Fruit fly (Drosophila melanogaster): ENCODE measurements around the gene ATP6AP2.

ATP6AP2 gene

DNA sequence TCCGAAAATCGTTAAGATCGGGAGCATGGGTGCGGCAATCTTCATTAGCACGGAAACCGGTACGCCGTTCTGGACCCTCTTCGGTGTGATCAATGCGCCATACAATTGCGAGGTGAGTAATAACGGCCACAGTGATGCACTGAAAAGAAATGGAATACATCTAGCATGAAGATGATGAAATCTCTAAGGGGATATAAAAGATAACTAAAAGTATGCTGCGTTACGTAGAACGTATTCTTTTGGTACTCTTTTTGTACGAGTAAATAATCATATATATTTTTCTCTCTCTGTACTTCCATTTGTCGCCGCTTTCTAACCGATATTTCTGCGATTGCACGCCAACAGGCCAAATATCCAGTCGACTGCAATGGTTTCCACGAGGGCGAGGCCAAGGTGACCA is 9.6 kb upstream of the ATP6AP2 start (continued):
- TF ChIP-seq CG8388 (GFP tag; optimal IDR thresholded peaks at IDR 0.05) (peak; percentile 25), Mes4 (GFP tag; optimal IDR thresholded peaks at IDR 0.05) (no peak), p53 (GFP tag; optimal IDR thresholded peaks at IDR 0.05) (no peak), CG1024 (GFP tag; IDR thresholded peaks at IDR 0.05) (no peak), pfk (GFP tag; optimal IDR thresholded peaks at IDR 0.05) (no peak), Six4 (GFP tag; optimal IDR thresholded peaks at IDR 0.05) (no peak), otp (GFP tag; IDR thresholded peaks at IDR 0.05) (peak; percentile 41; the same call in 1 of the 3 replicates), Abd-B (GFP tag; optimal IDR thresholded peaks at IDR 0.05) (no peak), Eip74EF (GFP tag; optimal IDR thresholded peaks at IDR 0.05) (no peak), CG6254 (GFP tag; optimal IDR thresholded peaks at IDR 0.05) (no peak), CG18476 (GFP tag; optimal IDR thresholded peaks at IDR 0.05) (no peak), pum (GFP tag; optimal IDR thresholded peaks at IDR 0.05) (no peak), CG3281 (GFP tag; optimal IDR thresholded peaks at IDR 0.05) (no peak), CG7786 (GFP tag; optimal IDR thresholded peaks at IDR 0.05) (no peak), CG42726 (GFP tag; IDR thresholded peaks at IDR 0.05; ENCODE audit: partially characterized antibody) (no peak), CG1233 (GFP tag; optimal IDR thresholded peaks at IDR 0.05) (no peak), sna (GFP tag; IDR thresholded peaks at IDR 0.05; ENCODE audit: partially characterized antibody) (no peak), Sry-δ (GFP tag; optimal IDR thresholded peaks at IDR 0.05) (no peak), CG7357 (GFP tag; IDR thresholded peaks at IDR 0.05) (no peak), D19B (GFP tag; optimal IDR thresholded peaks at IDR 0.05) (no peak), CG2678 (tag; optimal IDR thresholded peaks at IDR 0.05) (no peak), rib (GFP tag; IDR thresholded peaks at IDR 0.05) (no peak), HLH3B (GFP tag; IDR thresholded peaks at IDR 0.05) (peak; percentile 57; the same call in 1 of the 2 replicates), sens (GFP tag) (peak; percentile 78), Dad (GFP tag; optimal IDR thresholded peaks at IDR 0.05) (no peak), CG4424 (GFP tag; optimal IDR thresholded peaks at IDR 0.05) (peak; percentile 10), fd3F (GFP tag; optimal IDR thresholded peaks at IDR 0.05) (no peak), CG13123 (GFP tag; optimal IDR thresholded peaks at IDR 0.05) (no peak), Hr78 (GFP tag; optimal IDR thresholded peaks at IDR 0.05) (no peak), CG13775 (GFP tag; optimal IDR thresholded peaks at IDR 0.05) (no peak), CG14050 (GFP tag; IDR thresholded peaks at IDR 0.05) (no peak), CG12391 (tag; optimal IDR thresholded peaks at IDR 0.05) (peak; percentile 14), Atf6 (GFP tag; IDR thresholded peaks at IDR 0.05) (no peak), Fer2 (tag; optimal IDR thresholded peaks at IDR 0.05) (no peak), CG11560 (tag; IDR thresholded peaks at IDR 0.05) (no peak), ATbp (GFP tag; optimal IDR thresholded peaks at IDR 0.05) (no peak), CG17802 (tag; optimal IDR thresholded peaks at IDR 0.05) (no peak), CG4854 (GFP tag; optimal IDR thresholded peaks at IDR 0.05) (no peak), CG6175 (GFP tag; IDR thresholded peaks at IDR 0.05) (no peak), pita (GFP tag; optimal IDR thresholded peaks at IDR 0.05) (no peak), nerfin-1 (tag; optimal IDR thresholded peaks at IDR 0.05) (no peak), dysf (GFP tag; IDR thresholded peaks at IDR 0.05) (0 out of 3 replicates have a peak, but pooled peaks have one; percentile 33), D19A (tag; optimal IDR thresholded peaks at IDR 0.05) (no peak), gt (GFP tag; IDR thresholded peaks at IDR 0.05) (no peak), fu2 (GFP tag; optimal IDR thresholded peaks at IDR 0.05) (no peak), Side (GFP tag; optimal IDR thresholded peaks at IDR 0.05) (no peak), tio (GFP tag; optimal IDR thresholded peaks at IDR 0.05) (no peak), CG17912 (GFP tag; optimal IDR thresholded peaks at IDR 0.05) (no peak), CG3407 (GFP tag; optimal IDR thresholded peaks at IDR 0.05) (no peak), Doc3 (GFP tag; IDR thresholded peaks at IDR 0.05; ENCODE audit: partially characterized antibody) (no peak), vvl (GFP tag; IDR thresholded peaks at IDR 0.05) (peak; percentile 52)
